Fruit fly (Drosophila melanogaster): ENCODE measurements around the gene Pih1D1.

Pih1D1 gene

DNA sequence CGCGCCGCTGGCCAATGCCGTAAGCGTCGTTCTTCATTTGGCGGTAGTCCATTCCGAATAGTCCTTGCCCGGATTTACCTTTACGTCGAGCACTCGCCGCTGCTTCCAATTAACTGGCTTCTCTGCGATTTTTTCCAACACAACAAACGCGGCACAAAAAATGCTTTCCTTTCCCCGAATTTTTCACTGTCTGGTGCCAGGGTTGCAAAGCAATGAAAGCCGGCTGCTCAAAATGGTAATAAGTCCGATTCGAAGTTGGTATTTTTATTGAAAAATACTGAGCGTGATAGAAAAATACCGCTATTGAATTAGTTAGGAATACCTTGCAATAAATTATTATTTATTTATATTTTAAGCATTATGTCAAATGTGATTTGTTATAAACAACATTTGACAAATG is 9.4 kb downstream of the Pih1D1 start (continued):
- TF ChIP-seq nerfin-1 (tag; optimal IDR thresholded peaks at IDR 0.05), result no peak
- 0 out of 3 replicates have a peak, but pooled peaks have one; percentile 3 for TF ChIP-seq knrl (GFP tag; IDR thresholded peaks at IDR 0.05; ENCODE audit: partially characterized antibody)
- no peak for TF ChIP-seq NFAT (GFP tag; IDR thresholded peaks at IDR 0.05)
- peak; percentile 69 for TF ChIP-seq trem (tag; optimal IDR thresholded peaks at IDR 0.05)
- peak; percentile 26 for TF ChIP-seq HmgZ (tag; optimal IDR thresholded peaks at IDR 0.05)
- no peak for TF ChIP-seq fu2 (GFP tag; optimal IDR thresholded peaks at IDR 0.05)
- no peak for TF ChIP-seq p53 (GFP tag; optimal IDR thresholded peaks at IDR 0.05)
- TF ChIP-seq Abd-B (GFP tag; optimal IDR thresholded peaks at IDR 0.05), result no peak
- no peak for TF ChIP-seq CG9727 (GFP tag; optimal IDR thresholded peaks at IDR 0.05)
- peak; percentile 61; the same call in 1 of the 3 replicates for TF ChIP-seq CG34422 (GFP tag; IDR thresholded peaks at IDR 0.05)
- TF ChIP-seq sd (tag; optimal IDR thresholded peaks at IDR 0.05), result no peak
- TF ChIP-seq vvl (GFP tag; IDR thresholded peaks at IDR 0.05), result peak; percentile 47
- TF ChIP-seq CG3847 (GFP tag; IDR thresholded peaks at IDR 0.05), result no peak
- TF ChIP-seq Atf-2 (GFP tag; optimal IDR thresholded peaks at IDR 0.05), result no peak
- no peak for TF ChIP-seq CG31365 (tag; optimal IDR thresholded peaks at IDR 0.05)
- TF ChIP-seq Elba2 (GFP tag; optimal IDR thresholded peaks at IDR 0.05), result no peak
- no peak for TF ChIP-seq kah (GFP tag; optimal IDR thresholded peaks at IDR 0.05)
- no peak for TF ChIP-seq zfh2 (GFP tag; optimal IDR thresholded peaks at IDR 0.05)
- no peak for TF ChIP-seq CG12299 (tag; optimal IDR thresholded peaks at IDR 0.05)
- no peak for TF ChIP-seq Rx (GFP tag; IDR thresholded peaks at IDR 0.05)
- TF ChIP-seq danr (GFP tag; IDR thresholded peaks at IDR 0.05), result no peak
- TF ChIP-seq usp (GFP tag; optimal IDR thresholded peaks at IDR 0.05), result no peak
- peak; percentile 26; the same call in 1 of the 2 replicates for TF ChIP-seq E2f2 (GFP tag; IDR thresholded peaks at IDR 0.05)
- TF ChIP-seq CG6854 (GFP tag; optimal IDR thresholded peaks at IDR 0.05), result no peak
- no peak for TF ChIP-seq Jarid2 (GFP tag; optimal IDR thresholded peaks at IDR 0.05)
- TF ChIP-seq pan (optimal IDR thresholded peaks at IDR 0.05), result no peak
- no peak for TF ChIP-seq pan (GFP tag; optimal IDR thresholded peaks at IDR 0.05 in 1 of 2, IDR thresholded peaks at IDR 0.05 in 1 of 2)
- TF ChIP-seq Myb (GFP tag; optimal IDR thresholded peaks at IDR 0.05), result no peak
- TF ChIP-seq CG14014 (GFP tag; IDR thresholded peaks at IDR 0.05), result no peak
- no peak for TF ChIP-seq Camta (GFP tag; optimal IDR thresholded peaks at IDR 0.05)
- TF ChIP-seq CG13894 (tag; optimal IDR thresholded peaks at IDR 0.05), result no peak
- no peak for TF ChIP-seq CG9817 (tag; optimal IDR thresholded peaks at IDR 0.05)
- TF ChIP-seq CG32772 (GFP tag; IDR thresholded peaks at IDR 0.05), result no peak
- TF ChIP-seq da (GFP tag; optimal IDR thresholded peaks at IDR 0.05), result no peak
- no peak for TF ChIP-seq salm (tag; optimal IDR thresholded peaks at IDR 0.05)
- TF ChIP-seq cg (GFP tag; optimal IDR thresholded peaks at IDR 0.05), result no peak
- TF ChIP-seq Bteb2 (GFP tag; optimal IDR thresholded peaks at IDR 0.05), result no peak
- no peak for TF ChIP-seq sisA (GFP tag; IDR thresholded peaks at IDR 0.05)
- TF ChIP-seq CG18764 (GFP tag; optimal IDR thresholded peaks at IDR 0.05), result no peak
- no peak for TF ChIP-seq slp2 (GFP tag; optimal IDR thresholded peaks at IDR 0.05)
- no peak for TF ChIP-seq NK7.1 (GFP tag; optimal IDR thresholded peaks at IDR 0.05)
- TF ChIP-seq CG14667 (GFP tag; IDR thresholded peaks at IDR 0.05), result no peak
- peak; percentile 45 for TF ChIP-seq CG3995 (GFP tag; optimal IDR thresholded peaks at IDR 0.05)
- TF ChIP-seq CG16863 (GFP tag; optimal IDR thresholded peaks at IDR 0.05), result no peak
- TF ChIP-seq CG3407 (GFP tag; optimal IDR thresholded peaks at IDR 0.05), result no peak
- no peak for TF ChIP-seq tap (tag; optimal IDR thresholded peaks at IDR 0.05)
- no peak for TF ChIP-seq gcm (GFP tag; optimal IDR thresholded peaks at IDR 0.05)
- no peak for TF ChIP-seq CG7987 (GFP tag; optimal IDR thresholded peaks at IDR 0.05)
- TF ChIP-seq crol (GFP tag; IDR thresholded peaks at IDR 0.05), result peak; percentile 32; the same call in 1 of the 2 replicates
- no peak for TF ChIP-seq ftz-f1 (GFP tag; optimal IDR thresholded peaks at IDR 0.05)
- no peak for TF ChIP-seq tin (GFP tag; optimal IDR thresholded peaks at IDR 0.05)
- no peak for TF ChIP-seq CTCF (GFP tag; optimal IDR thresholded peaks at IDR 0.05)
- no peak for TF ChIP-seq so (GFP tag; IDR thresholded peaks at IDR 0.05)
- no peak for TF ChIP-seq CG2678 (tag; optimal IDR thresholded peaks at IDR 0.05)

Data from whole organism, embryonic.